Worm (Caenorhabditis elegans) whole organism, late embryonic: ENCODE data around the gene alx-1.

ENCODE experiments used
- C08G9.2 ChIP-seq: sonication (generic microtip); optimal IDR thresholded peaks from 2 replicates; lab custom pipeline; 2016; ENCODE audit warnings: mild to moderate bottlenecking, missing genetic modification characterization, moderate library complexity, missing compliant biosample characterization
- F13H6.1 ChIP-seq: sonication (generic microtip); optimal IDR thresholded peaks from 2 replicates; lab custom pipeline; 2016; ENCODE audit warnings: missing genetic modification characterization, missing compliant biosample characterization
- dmd-4 ChIP-seq: sonication (generic microtip); optimal IDR thresholded peaks from 2 replicates; lab custom pipeline; 2016; ENCODE audit warnings: borderline replicate concordance, missing genetic modification characterization, missing compliant biosample characterization
- eyg-1 ChIP-seq: sonication (generic microtip); optimal IDR thresholded peaks from 2 replicates; lab custom pipeline; 2016; ENCODE audit warnings: missing genotype, missing genetic modification characterization, missing compliant biosample characterization
- nfya-1 ChIP-seq: sonication (generic microtip); optimal IDR thresholded peaks from 2 replicates; lab custom pipeline; 2017; ENCODE audit warnings: missing genetic modification characterization, mild to moderate bottlenecking, missing compliant biosample characterization, antibody characterized with exemption, moderate library complexity
- odd-2 ChIP-seq: sonication (generic microtip); optimal IDR thresholded peaks from 2 replicates; lab custom pipeline; 2017; ENCODE audit warnings: antibody characterized with exemption, mild to moderate bottlenecking, missing genetic modification characterization, missing compliant biosample characterization
- pax-1 ChIP-seq: fragments of 150-350 bp; optimal IDR thresholded peaks from 2 replicates; lab custom pipeline; 2014; ENCODE audit warnings: missing biosample characterization, missing genetic modification characterization
- pha-4 ChIP-seq: fragments of 150-350 bp; optimal IDR thresholded peaks from 2 replicates; lab custom pipeline; 2018; ENCODE audit warnings: missing biosample characterization, missing genetic modification reagents, missing genetic modification characterization
- pqm-1 ChIP-seq: sonication (generic microtip); optimal IDR thresholded peaks from 2 replicates; lab custom pipeline; 2016; ENCODE audit warnings: missing genetic modification characterization, missing compliant biosample characterization
- tbx-2 ChIP-seq: sonication (generic microtip); optimal IDR thresholded peaks from 2 replicates; lab custom pipeline; 2016; ENCODE audit warnings: missing genetic modification characterization, missing compliant biosample characterization
- zip-5 ChIP-seq: sonication (generic microtip); optimal IDR thresholded peaks from 2 replicates; lab custom pipeline; 2016; ENCODE audit warnings: missing genetic modification characterization, missing compliant biosample characterization

DNA sequence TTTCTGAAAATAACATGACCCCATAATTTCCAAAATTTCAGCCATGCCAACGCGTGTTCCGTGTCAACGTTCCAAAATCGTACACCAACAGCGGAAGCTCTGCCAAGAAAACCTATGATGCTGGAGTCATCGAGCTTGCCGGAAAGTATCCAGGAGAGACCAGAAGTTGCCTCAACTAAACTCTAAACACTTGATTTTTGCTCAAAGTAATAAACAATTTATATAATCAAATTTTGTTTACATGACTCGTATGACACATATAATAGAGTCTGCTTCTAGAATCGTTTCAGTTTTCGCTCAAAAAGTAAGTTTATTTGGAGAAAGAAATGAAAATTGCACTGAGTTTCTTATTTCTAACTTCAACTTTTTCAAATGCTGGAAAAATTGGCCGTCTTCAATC, 28.4 kb upstream of the alx-1 start, which contains the start of gene ttr-1:
- no peak for TF ChIP-seq C08G9.2
- no peak for TF ChIP-seq dmd-4
- TF ChIP-seq zip-5 (tag; lab: Kevin White, UChicago): no peak
- TF ChIP-seq F13H6.1 (tag; lab: Kevin White, UChicago): no peak
- no peak for TF ChIP-seq pax-1 (tag; lab: Kevin White, UChicago)
- no peak for TF ChIP-seq pha-4 (tag; lab: Kevin White, UChicago)
- TF ChIP-seq tbx-2 (tag; lab: Kevin White, UChicago): no peak
- TF ChIP-seq pqm-1 (tag; lab: Kevin White, UChicago): no peak
- no peak for TF ChIP-seq eyg-1 (tag; lab: Kevin White, UChicago)
- no peak for TF ChIP-seq nfya-1 (tag; lab: Kevin White, UChicago)
- TF ChIP-seq odd-2 (tag; lab: Kevin White, UChicago): no peak
